Worm (Caenorhabditis elegans): Measurements from ENCODE around the gene lpr-7.

lpr-7 gene

DNA sequence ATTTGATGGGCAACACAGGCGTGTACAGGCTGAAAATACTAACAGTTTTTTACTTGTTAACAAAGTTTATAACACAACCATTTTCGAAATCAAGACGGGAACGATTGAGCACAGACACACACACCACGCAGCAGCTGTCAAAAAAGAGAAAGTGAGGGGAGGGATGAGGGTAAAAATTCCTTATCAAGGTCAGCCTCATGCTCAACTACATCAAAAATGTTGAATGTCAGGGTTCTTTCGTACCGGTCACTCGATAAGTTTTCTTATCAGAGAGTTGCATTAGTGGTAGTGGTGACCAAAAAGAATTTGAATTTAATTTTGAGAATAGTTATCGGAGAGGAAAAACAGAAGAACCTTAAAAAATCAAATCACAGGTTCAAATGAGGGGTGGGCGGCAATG lies 14.6 kb downstream of the lpr-7 start, which contains the start of gene T19D7.6:
Gene T19D7.6 (minus strand): TSS at position 198 of the 400 bp plus-strand sequence.
- peak; percentile 72 for TF ChIP-seq elt-2 (tag; optimal IDR thresholded peaks at IDR 0.05)
- peak; percentile 37 for TF ChIP-seq pqm-1 (tag; optimal IDR thresholded peaks at IDR 0.05)
- TF ChIP-seq nhr-11 (tag; optimal IDR thresholded peaks at IDR 0.05), result no peak

ce11 chrX:671807-672206 lies 15.8 kb downstream of the lpr-7 start, which contains the start of gene lgc-32:
lgc-32 (plus strand) TSS chrX:672107.
- no peak for TF ChIP-seq aly-2 (tag; optimal IDR thresholded peaks at IDR 0.05)
- TF ChIP-seq zag-1 (tag; optimal IDR thresholded peaks at IDR 0.05), result no peak
- TF ChIP-seq snpc-4 (tag; optimal IDR thresholded peaks at IDR 0.05), result no peak
- no peak for TF ChIP-seq nfya-1 (tag; optimal IDR thresholded peaks at IDR 0.05; ENCODE audit: insufficient read depth)
- TF ChIP-seq nhr-25 (tag; optimal IDR thresholded peaks at IDR 0.05), result no peak
- TF ChIP-seq ama-1 (optimal IDR thresholded peaks at IDR 0.05), result no peak
- no peak for TF ChIP-seq lin-39 (tag; optimal IDR thresholded peaks at IDR 0.05)
- no peak for TF ChIP-seq pha-4 (tag; optimal IDR thresholded peaks at IDR 0.05)
- TF ChIP-seq R02D3.7 (tag; optimal IDR thresholded peaks at IDR 0.05), result no peak
- TF ChIP-seq nhr-28 (tag; optimal IDR thresholded peaks at IDR 0.05), result no peak
- no peak for TF ChIP-seq elt-2 (tag; optimal IDR thresholded peaks at IDR 0.05)

DNA sequence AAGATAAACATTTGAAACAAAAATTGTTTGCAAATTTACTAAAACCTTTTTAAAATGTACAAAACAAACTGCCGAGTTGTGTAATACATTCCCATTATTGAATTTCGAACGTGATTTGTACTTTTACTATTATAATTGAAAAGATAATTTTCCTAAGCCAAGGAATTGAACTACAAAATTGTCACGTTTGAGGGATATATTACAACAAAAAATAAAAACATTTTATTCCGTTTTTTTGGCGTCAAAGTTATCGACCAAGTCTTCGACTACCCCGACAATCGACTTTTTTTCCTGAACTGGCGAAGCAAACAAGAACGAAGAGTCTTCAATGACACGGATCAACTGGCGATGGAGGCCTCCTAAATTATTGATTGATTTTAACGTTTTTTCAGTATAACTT lies 24.9 kb downstream of the lpr-7 start, which contains the start of gene T19D7.7:
Gene T19D7.7 (minus strand): TSS at position 101 of the 400 bp plus-strand sequence.
- TF ChIP-seq ztf-4 (tag; optimal IDR thresholded peaks at IDR 0.05) (no peak), zag-1 (tag; optimal IDR thresholded peaks at IDR 0.05) (no peak), nhr-67 (tag; optimal IDR thresholded peaks at IDR 0.05) (no peak), elt-1 (tag; optimal IDR thresholded peaks at IDR 0.05) (no peak), ceh-82 (tag; optimal IDR thresholded peaks at IDR 0.05) (no peak), unc-39 (tag; optimal IDR thresholded peaks at IDR 0.05) (no peak), lin-15B (tag; optimal IDR thresholded peaks at IDR 0.05) (no peak), nhr-237 (tag; optimal IDR thresholded peaks at IDR 0.05) (no peak), nhr-11 (tag; optimal IDR thresholded peaks at IDR 0.05) (no peak)

- TF ChIP-seq nhr-11 (tag; optimal IDR thresholded peaks at IDR 0.05), result no peak
- no peak for TF ChIP-seq ceh-82 (tag; optimal IDR thresholded peaks at IDR 0.05)
- TF ChIP-seq ceh-16 (tag; optimal IDR thresholded peaks at IDR 0.05), result no peak
- TF ChIP-seq aly-2 (tag; optimal IDR thresholded peaks at IDR 0.05), result no peak
- TF ChIP-seq lin-15B (tag; optimal IDR thresholded peaks at IDR 0.05), result no peak
- TF ChIP-seq egl-27 (tag; optimal IDR thresholded peaks at IDR 0.05), result no peak
- no peak for TF ChIP-seq lsy-12 (tag; optimal IDR thresholded peaks at IDR 0.05)
- no peak for TF ChIP-seq skn-1 (tag; optimal IDR thresholded peaks at IDR 0.05)
Measured at ce11 chrX:681413-681812, 25.4 kb downstream of the lpr-7 start.

ce11 chrX:682691-683090 lies 26.7 kb downstream of the lpr-7 start, which contains the start of gene Y9C12A.1:
Y9C12A.1 (minus strand) TSS chrX:682791.
- no peak for TF ChIP-seq unc-39 (tag; optimal IDR thresholded peaks at IDR 0.05)
- no peak for TF ChIP-seq lin-15B (tag; optimal IDR thresholded peaks at IDR 0.05)
- TF ChIP-seq fos-1 (tag; optimal IDR thresholded peaks at IDR 0.05), result no peak
- TF ChIP-seq jun-1 (tag; optimal IDR thresholded peaks at IDR 0.05), result no peak
- TF ChIP-seq ZK546.5 (tag; optimal IDR thresholded peaks at IDR 0.05), result no peak
- no peak for TF ChIP-seq egl-5 (tag; optimal IDR thresholded peaks at IDR 0.05)
- TF ChIP-seq nhr-76 (tag; optimal IDR thresholded peaks at IDR 0.05), result no peak
- TF ChIP-seq skn-1 (tag; optimal IDR thresholded peaks at IDR 0.05), result no peak
- no peak for TF ChIP-seq ceh-9 (tag; optimal IDR thresholded peaks at IDR 0.05)
- no peak for TF ChIP-seq lsy-12 (tag; optimal IDR thresholded peaks at IDR 0.05)
- TF ChIP-seq elt-2 (tag; optimal IDR thresholded peaks at IDR 0.05), result no peak
- TF ChIP-seq mdl-1 (tag; optimal IDR thresholded peaks at IDR 0.05), result no peak
- no peak for TF ChIP-seq zag-1 (tag; optimal IDR thresholded peaks at IDR 0.05)
- TF ChIP-seq nhr-43 (tag; optimal IDR thresholded peaks at IDR 0.05; ENCODE audit: poor library complexity, severe bottlenecking), result no peak

DNA sequence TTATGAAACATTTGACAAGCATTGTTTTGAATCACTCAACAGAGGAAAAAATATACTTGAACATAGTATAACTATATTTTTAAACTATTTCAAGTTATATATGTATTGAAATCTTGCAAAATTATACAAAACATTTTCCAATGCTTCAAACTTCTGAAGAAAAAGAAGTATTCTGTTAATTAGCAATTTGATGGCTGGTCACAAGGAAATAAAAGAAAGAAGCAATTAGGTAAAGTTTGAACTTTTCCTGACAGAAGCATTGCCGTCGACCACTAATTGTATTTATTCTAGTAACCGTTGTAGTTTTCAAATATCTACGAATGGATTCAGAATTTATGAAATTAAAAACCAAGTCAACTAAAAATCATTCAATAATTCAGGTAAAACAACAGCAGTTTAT lies 32.6 kb downstream of the lpr-7 start:
- TF ChIP-seq snpc-4 (tag; optimal IDR thresholded peaks at IDR 0.05), result no peak
- no peak for TF ChIP-seq pqm-1 (tag; optimal IDR thresholded peaks at IDR 0.05)
- no peak for TF ChIP-seq elt-2 (tag; optimal IDR thresholded peaks at IDR 0.05)
- no peak for TF ChIP-seq unc-62 (GFP tag; optimal IDR thresholded peaks at IDR 0.05)
- no peak for TF ChIP-seq mdl-1 (tag; optimal IDR thresholded peaks at IDR 0.05)
- no peak for TF ChIP-seq ceh-9 (tag; optimal IDR thresholded peaks at IDR 0.05)
- no peak for TF ChIP-seq mml-1 (tag; optimal IDR thresholded peaks at IDR 0.05)
- TF ChIP-seq nhr-23 (tag; optimal IDR thresholded peaks at IDR 0.05), result no peak
- TF ChIP-seq fkh-2 (tag; optimal IDR thresholded peaks at IDR 0.05), result no peak
- no peak for TF ChIP-seq ceh-16 (tag; optimal IDR thresholded peaks at IDR 0.05)
- no peak for TF ChIP-seq egl-5 (tag; optimal IDR thresholded peaks at IDR 0.05)
- TF ChIP-seq R02D3.7 (tag; optimal IDR thresholded peaks at IDR 0.05), result no peak
- TF ChIP-seq sea-2 (GFP tag; optimal IDR thresholded peaks at IDR 0.05), result no peak
